Worm (Caenorhabditis elegans) whole organism, late embryonic: ENCODE results near the gene Y49F6A.5.

ENCODE experiments used
- C08G9.2 ChIP-seq: sonication (generic microtip); optimal IDR thresholded peaks from 2 replicates; lab custom pipeline; 2016; ENCODE audit warnings: mild to moderate bottlenecking, missing genetic modification characterization, moderate library complexity, missing compliant biosample characterization
- K09A11.1 ChIP-seq: sonication (generic microtip); optimal IDR thresholded peaks from 2 replicates; lab custom pipeline; 2017; ENCODE audit warnings: antibody characterized with exemption, mild to moderate bottlenecking, missing genetic modification characterization, missing compliant biosample characterization; ENCODE audit not compliant: insufficient read depth
- Y22D7AL.16 ChIP-seq: sonication (generic microtip); optimal IDR thresholded peaks from 2 replicates; lab custom pipeline; 2016; ENCODE audit warnings: missing genetic modification characterization, missing compliant biosample characterization
- ahr-1 ChIP-seq: sonication (generic microtip); optimal IDR thresholded peaks from 2 replicates; lab custom pipeline; 2016; ENCODE audit warnings: missing genetic modification characterization, missing compliant biosample characterization
- ceh-22 ChIP-seq: sonication (generic microtip); optimal IDR thresholded peaks from 2 replicates; lab custom pipeline; 2017; ENCODE audit warnings: missing biosample characterization, missing genetic modification characterization
- ceh-34 ChIP-seq: sonication (generic microtip); optimal IDR thresholded peaks from 2 replicates; lab custom pipeline; 2016; ENCODE audit warnings: mild to moderate bottlenecking, missing genetic modification characterization, missing compliant biosample characterization
- ceh-45 ChIP-seq: fragments of 200-800 bp; sonication (Bioruptor generic); IDR thresholded peaks from 2 replicates; pipeline ENCODE4 v1.3.6; 2022; ENCODE audit warnings: missing genetic modification reagents, missing genetic modification characterization, missing compliant biosample characterization
- ceh-48 ChIP-seq: sonication (generic microtip); optimal IDR thresholded peaks from 2 replicates; lab custom pipeline; 2016; ENCODE audit warnings: missing genetic modification characterization, inconsistent platforms, missing compliant biosample characterization
- dve-1 ChIP-seq: sonication (generic microtip); optimal IDR thresholded peaks from 2 replicates; lab custom pipeline; 2017; ENCODE audit warnings: antibody characterized with exemption, mild to moderate bottlenecking, missing genetic modification characterization, missing compliant biosample characterization
- ets-4 ChIP-seq: sonication (generic microtip); optimal IDR thresholded peaks from 2 replicates; lab custom pipeline; 2016; ENCODE audit warnings: missing genetic modification characterization, missing compliant biosample characterization
- eyg-1 ChIP-seq: sonication (generic microtip); optimal IDR thresholded peaks from 2 replicates; lab custom pipeline; 2016; ENCODE audit warnings: missing genotype, missing genetic modification characterization, missing compliant biosample characterization
- fkh-6 ChIP-seq: sonication (generic microtip); optimal IDR thresholded peaks from 2 replicates; lab custom pipeline; 2016; ENCODE audit warnings: missing genetic modification characterization, missing compliant biosample characterization
- gmeb-2 ChIP-seq: sonication (generic microtip); optimal IDR thresholded peaks from 2 replicates; lab custom pipeline; 2016; ENCODE audit warnings: missing genetic modification characterization, inconsistent platforms, missing compliant biosample characterization
- hlh-13 ChIP-seq: fragments of 200-800 bp; sonication (Bioruptor generic); optimal IDR thresholded peaks from 2 replicates; lab custom pipeline; 2018; ENCODE audit warnings: mild to moderate bottlenecking, missing genetic modification characterization, missing compliant biosample characterization
- lim-6 ChIP-seq: sonication (generic microtip); optimal IDR thresholded peaks from 2 replicates; lab custom pipeline; 2016; ENCODE audit warnings: missing genetic modification characterization, missing compliant biosample characterization
- lin-11 ChIP-seq: fragments of 200-800 bp; sonication (Bioruptor generic); optimal IDR thresholded peaks from 2 replicates; lab custom pipeline; 2018; ENCODE audit warnings: mild to moderate bottlenecking, missing genetic modification characterization, missing compliant biosample characterization
- madf-2 ChIP-seq: sonication (generic microtip); optimal IDR thresholded peaks from 2 replicates; lab custom pipeline; 2017; ENCODE audit warnings: missing genetic modification characterization, missing compliant biosample characterization
- mec-3 ChIP-seq: sonication (generic microtip); optimal IDR thresholded peaks from 2 replicates; lab custom pipeline; 2016; ENCODE audit warnings: borderline replicate concordance, missing genetic modification characterization, missing compliant biosample characterization
- nfya-1 ChIP-seq: sonication (generic microtip); optimal IDR thresholded peaks from 2 replicates; lab custom pipeline; 2017; ENCODE audit warnings: missing genetic modification characterization, mild to moderate bottlenecking, missing compliant biosample characterization, antibody characterized with exemption, moderate library complexity
- pha-4 ChIP-seq: fragments of 150-350 bp; optimal IDR thresholded peaks from 2 replicates; lab custom pipeline; 2018; ENCODE audit warnings: missing biosample characterization, missing genetic modification reagents, missing genetic modification characterization
- pqm-1 ChIP-seq: sonication (generic microtip); optimal IDR thresholded peaks from 2 replicates; lab custom pipeline; 2016; ENCODE audit warnings: missing genetic modification characterization, missing compliant biosample characterization
- pros-1 ChIP-seq: fragments of 150-350 bp; optimal IDR thresholded peaks from 2 replicates; lab custom pipeline; 2014; ENCODE audit warnings: missing biosample characterization, missing genetic modification reagents, missing genetic modification characterization
- ref-2 ChIP-seq: sonication (generic microtip); optimal IDR thresholded peaks from 2 replicates; lab custom pipeline; 2016; ENCODE audit warnings: missing genetic modification characterization, missing compliant biosample characterization
- sdc-2 ChIP-seq: sonication (generic microtip); optimal IDR thresholded peaks from 2 replicates; lab custom pipeline; 2016; ENCODE audit warnings: missing genotype, missing genetic modification characterization, missing compliant biosample characterization
- sox-2 ChIP-seq: fragments of 200-800 bp; sonication (Bioruptor generic); IDR thresholded peaks from 2 replicates; pipeline ENCODE4 v1.3.6; 2022; ENCODE audit warnings: missing genetic modification reagents, missing genetic modification characterization, missing compliant biosample characterization
- sox-4 ChIP-seq: sonication (generic microtip); optimal IDR thresholded peaks from 2 replicates; lab custom pipeline; 2017; ENCODE audit warnings: mild to moderate bottlenecking, missing genetic modification characterization, inconsistent platforms, missing compliant biosample characterization
- syd-9 ChIP-seq: sonication (generic microtip); optimal IDR thresholded peaks from 2 replicates; lab custom pipeline; 2016; ENCODE audit warnings: mild to moderate bottlenecking, missing genetic modification characterization, moderate library complexity, missing compliant biosample characterization
- tbx-2 ChIP-seq: sonication (generic microtip); optimal IDR thresholded peaks from 2 replicates; lab custom pipeline; 2016; ENCODE audit warnings: missing genetic modification characterization, missing compliant biosample characterization
- tbx-7 ChIP-seq: sonication (generic microtip); optimal IDR thresholded peaks from 2 replicates; lab custom pipeline; 2016; ENCODE audit warnings: missing genotype, missing genetic modification characterization, missing compliant biosample characterization
- unc-3 ChIP-seq, 2 experiments: fragments of 200-800 bp in 1 of 2; sonication (Bioruptor generic) in 1 of 2; sonication (generic microtip) in 1 of 2; conservative IDR thresholded peaks in 1 of 2; optimal IDR thresholded peaks in 1 of 2; 2 replicates each; pipeline versions ENCODE4 v1.3.6 to Lab custom; 2016 to 2022; ENCODE audit warnings: missing compliant biosample characterization in 2 of 2, missing genetic modification characterization in 2 of 2, missing genetic modification reagents in 1 of 2
- zip-5 ChIP-seq: sonication (generic microtip); optimal IDR thresholded peaks from 2 replicates; lab custom pipeline; 2016; ENCODE audit warnings: missing genetic modification characterization, missing compliant biosample characterization

Gene Y49F6A.5

ce11 chrII:3579767-3580166 lies 29.9 kb downstream of the Y49F6A.5 start, which contains the start of gene clec-134:
Gene clec-134, plus strand, starts transcription at chrII:3580067.
- no peak for TF ChIP-seq lim-6 (tag; lab: Kevin White, UChicago)
- no peak for TF ChIP-seq dve-1 (tag; lab: Kevin White, UChicago)
- no peak for TF ChIP-seq madf-2 (tag; lab: Kevin White, UChicago)
- TF ChIP-seq zip-5 (tag; lab: Kevin White, UChicago) = no peak
- no peak for TF ChIP-seq tbx-2 (tag; lab: Kevin White, UChicago)
- no peak for TF ChIP-seq fkh-6 (tag; lab: Kevin White, UChicago)

- TF ChIP-seq pros-1 (tag; lab: Kevin White, UChicago) = no peak
- no peak for TF ChIP-seq mec-3
- TF ChIP-seq pha-4 (tag; lab: Kevin White, UChicago) = no peak
- no peak for TF ChIP-seq lim-6 (tag; lab: Kevin White, UChicago)
- no peak for TF ChIP-seq eyg-1 (tag; lab: Kevin White, UChicago)
- TF ChIP-seq ets-4 (tag; lab: Kevin White, UChicago) = no peak
- TF ChIP-seq nfya-1 (tag; lab: Kevin White, UChicago) = no peak
- no peak for TF ChIP-seq hlh-13
Measured at ce11 chrII:3578121-3578520, 31.5 kb downstream of the Y49F6A.5 start, which contains the start of gene clec-133. Gene clec-133, plus strand, starts transcription at chrII:3578421.

ce11 chrII:3576742-3577141 lies 32.9 kb downstream of the Y49F6A.5 start, which contains the start of gene clec-132:
Gene clec-132, plus strand, starts transcription at chrII:3577042.
- TF ChIP-seq tbx-7 (tag; lab: Kevin White, UChicago) (no peak), sox-2 (no peak), K09A11.1 (tag; lab: Kevin White, UChicago) (no peak), lin-11 (tag; lab: Kevin White, UChicago) (no peak), Y22D7AL.16 (tag; lab: Kevin White, UChicago) (no peak), dve-1 (tag; lab: Kevin White, UChicago) (no peak), sox-4 (tag; lab: Kevin White, UChicago) (no peak), pros-1 (tag; lab: Kevin White, UChicago) (no peak), pqm-1 (tag; lab: Kevin White, UChicago) (no peak), syd-9 (tag; lab: Kevin White, UChicago) (no peak), ref-2 (no peak), pha-4 (tag; lab: Kevin White, UChicago) (no peak), ceh-34 (tag; lab: Kevin White, UChicago) (no peak)

ce11 chrII:3573255-3573654 lies 36.4 kb downstream of the Y49F6A.5 start, which contains the start of gene clec-130:
Gene clec-130, plus strand, starts transcription at chrII:3573555.
- TF ChIP-seq ceh-45 (GFP tag; lab: Robert Waterston, UW) (no peak), lim-6 (tag; lab: Kevin White, UChicago) (no peak), ahr-1 (tag; lab: Kevin White, UChicago) (no peak), tbx-7 (tag; lab: Kevin White, UChicago) (no peak), ceh-22 (no peak), sox-4 (tag; lab: Kevin White, UChicago) (no peak)
- TF ChIP-seq, all 69 proteins: peak for 0

- TF ChIP-seq ceh-48 (tag; lab: Kevin White, UChicago) = no peak
- no peak for TF ChIP-seq unc-3 (GFP tag; conservative IDR thresholded peaks at IDR 0.05; lab: Robert Waterston, UW)
- TF ChIP-seq unc-3 (tag; optimal IDR thresholded peaks at IDR 0.05; lab: Kevin White, UChicago) = no peak
- no peak for TF ChIP-seq gmeb-2 (tag; lab: Kevin White, UChicago)
- TF ChIP-seq sdc-2 = no peak
- TF ChIP-seq zip-5 (tag; lab: Kevin White, UChicago) = no peak
- TF ChIP-seq C08G9.2 (tag; lab: Kevin White, UChicago) = no peak
Measured at ce11 chrII:3570927-3571538, 38.6 kb downstream of the Y49F6A.5 start, which contains the start of the genes clec-128 and clec-129. Gene clec-128, minus strand, starts transcription at chrII:3571027. Gene clec-129, plus strand, starts transcription at chrII:3571488.
